Fruit fly (Drosophila melanogaster): ENCODE results near the gene CG16853.

- TF ChIP-seq ttk (optimal IDR thresholded peaks at IDR 0.05) (no peak), psq (optimal IDR thresholded peaks at IDR 0.05) (no peak), Sin3A (optimal IDR thresholded peaks at IDR 0.05) (no peak), insv (optimal IDR thresholded peaks at IDR 0.05) (no peak)
These were observed 6.0 kb downstream of the CG16853 start for dm6 chr2L:13547738-13548726.
